Worm (Caenorhabditis elegans): ENCODE data around the gene eef-1A.1.

The eef-1A.1 gene

ce11 chrIII:6971662-6972284, at the start of gene eef-1A.1, which contains the start of gene rfc-4:
Gene eef-1A.1 (minus strand): TSS chrIII:6971712.
Gene rfc-4 (plus strand): TSS chrIII:6972253.
- TF ChIP-seq elt-1 (tag; optimal IDR thresholded peaks at IDR 0.05), result peak; percentile 70
- TF ChIP-seq elt-2 (tag; optimal IDR thresholded peaks at IDR 0.05), result peak; percentile 82
- TF ChIP-seq unc-39 (tag; optimal IDR thresholded peaks at IDR 0.05), result no peak
- peak; percentile 85 for TF ChIP-seq hmg-11 (tag; optimal IDR thresholded peaks at IDR 0.05)
- peak; percentile 98 for TF ChIP-seq nhr-25 (tag; optimal IDR thresholded peaks at IDR 0.05)
- peak; percentile 71 for TF ChIP-seq tbx-2 (tag; optimal IDR thresholded peaks at IDR 0.05)
- TF ChIP-seq zag-1 (tag; optimal IDR thresholded peaks at IDR 0.05), result no peak
- peak; percentile 98 for TF ChIP-seq lin-39 (tag; optimal IDR thresholded peaks at IDR 0.05)
- TF ChIP-seq nhr-11 (tag; optimal IDR thresholded peaks at IDR 0.05), result peak; percentile 88
- no peak for TF ChIP-seq daf-12 (tag; optimal IDR thresholded peaks at IDR 0.05)
- peak; percentile 99 for TF ChIP-seq nhr-23 (tag; optimal IDR thresholded peaks at IDR 0.05)
- TF ChIP-seq nhr-67 (tag; optimal IDR thresholded peaks at IDR 0.05), result no peak
- TF ChIP-seq nhr-12 (tag; optimal IDR thresholded peaks at IDR 0.05), result no peak
- TF ChIP-seq R02D3.7 (tag; optimal IDR thresholded peaks at IDR 0.05), result peak; percentile 94
- TF ChIP-seq fkh-10 (GFP tag; optimal IDR thresholded peaks at IDR 0.05), result peak; percentile 90
- TF ChIP-seq lsy-12 (tag; optimal IDR thresholded peaks at IDR 0.05), result peak; percentile 95
- peak; percentile 36 for TF ChIP-seq egl-27 (tag; optimal IDR thresholded peaks at IDR 0.05)
- TF ChIP-seq nhr-237 (tag; optimal IDR thresholded peaks at IDR 0.05), result no peak
- TF ChIP-seq nhr-43 (tag; optimal IDR thresholded peaks at IDR 0.05; ENCODE audit: poor library complexity, severe bottlenecking), result peak; percentile 86
- peak; percentile 99 for TF ChIP-seq nfya-1 (tag; optimal IDR thresholded peaks at IDR 0.05; ENCODE audit: insufficient read depth)
- peak; percentile 59 for TF ChIP-seq ceh-16 (tag; optimal IDR thresholded peaks at IDR 0.05)
- TF ChIP-seq nhr-28 (tag; optimal IDR thresholded peaks at IDR 0.05), result no peak
- peak; percentile 77 for TF ChIP-seq ceh-28 (tag; optimal IDR thresholded peaks at IDR 0.05)
- TF ChIP-seq ama-1 (optimal IDR thresholded peaks at IDR 0.05), result peak; percentile 79
- TF ChIP-seq sea-2 (GFP tag; optimal IDR thresholded peaks at IDR 0.05), result no peak
- peak; percentile 100 for TF ChIP-seq pha-4 (tag; optimal IDR thresholded peaks at IDR 0.05)
- no peak for TF ChIP-seq eor-1 (tag; optimal IDR thresholded peaks at IDR 0.05)
- TF ChIP-seq skn-1 (tag; optimal IDR thresholded peaks at IDR 0.05), result peak; percentile 94
- peak; percentile 72 for TF ChIP-seq ceh-82 (tag; optimal IDR thresholded peaks at IDR 0.05)
- TF ChIP-seq fos-1 (tag; optimal IDR thresholded peaks at IDR 0.05), result peak; percentile 51
- peak; percentile 59 for TF ChIP-seq aly-2 (tag; optimal IDR thresholded peaks at IDR 0.05)
- peak; percentile 60 for TF ChIP-seq ztf-4 (tag; optimal IDR thresholded peaks at IDR 0.05)
- TF ChIP-seq pqm-1 (tag; optimal IDR thresholded peaks at IDR 0.05), result peak; percentile 96
- peak; percentile 91 for TF ChIP-seq snpc-4 (tag; optimal IDR thresholded peaks at IDR 0.05)
- TF ChIP-seq ZK546.5 (tag; optimal IDR thresholded peaks at IDR 0.05), result peak; percentile 97
- TF ChIP-seq elt-3 (tag; optimal IDR thresholded peaks at IDR 0.05), result peak in 1 of 3 experiments; percentile 65
- TF ChIP-seq ceh-9 (tag; optimal IDR thresholded peaks at IDR 0.05), result no peak
- TF ChIP-seq nhr-76 (tag; optimal IDR thresholded peaks at IDR 0.05), result peak; percentile 41
- TF ChIP-seq unc-62 (GFP tag; optimal IDR thresholded peaks at IDR 0.05), result peak; percentile 47
- peak; percentile 93 for TF ChIP-seq jun-1 (tag; optimal IDR thresholded peaks at IDR 0.05)
- TF ChIP-seq lin-15B (tag; optimal IDR thresholded peaks at IDR 0.05), result peak; percentile 99
- peak; percentile 99 for TF ChIP-seq egl-5 (tag; optimal IDR thresholded peaks at IDR 0.05)
- TF ChIP-seq fkh-2 (tag; optimal IDR thresholded peaks at IDR 0.05), result no peak
- TF ChIP-seq ztf-11 (tag; optimal IDR thresholded peaks at IDR 0.05), result no peak
- TF ChIP-seq mdl-1 (tag; optimal IDR thresholded peaks at IDR 0.05), result peak; percentile 21
- peak; percentile 19 for TF ChIP-seq nhr-77 (tag; optimal IDR thresholded peaks at IDR 0.05)
- TF ChIP-seq mml-1 (tag; optimal IDR thresholded peaks at IDR 0.05), result no peak

Measured in whole organism, L3 larva.